Fruit fly (Drosophila melanogaster) whole organism, wandering third instar larva: ENCODE results near the gene ru.

ENCODE experiments used
- Abd-B ChIP-seq: fragments of >200 bp; optimal IDR thresholded peaks from 2 replicates; lab custom pipeline; 2017; ENCODE audit warnings: missing biosample characterization, missing genetic modification characterization
- CG32264 ChIP-seq: fragments of 200-800 bp; sonication (Bioruptor generic); optimal IDR thresholded peaks from 2 replicates; lab custom pipeline; 2016; ENCODE audit warnings: missing biosample characterization, missing genetic modification characterization
- CG9705 ChIP-seq: fragments of 200-800 bp; sonication (Bioruptor generic); optimal IDR thresholded peaks from 2 replicates; lab custom pipeline; 2018; ENCODE audit warnings: missing biosample characterization, mild to moderate bottlenecking, missing genetic modification characterization
- CrebA ChIP-seq: fragments of 200-800 bp; sonication (Bioruptor generic); optimal IDR thresholded peaks from 2 replicates; lab custom pipeline; 2016; ENCODE audit warnings: missing biosample characterization, mild to moderate bottlenecking, missing genetic modification characterization, borderline replicate concordance
- Dfd ChIP-seq: fragments of >200 bp; optimal IDR thresholded peaks from 2 replicates; lab custom pipeline; 2017; ENCODE audit warnings: missing biosample characterization, missing genetic modification characterization
- Dif ChIP-seq: fragments of 200-275, 200-300 bp; sonication (Bioruptor generic); optimal IDR thresholded peaks from 2 replicates; lab custom pipeline; 2018; ENCODE audit warnings: missing biosample characterization, missing genetic modification characterization; ENCODE audit not compliant: partially characterized antibody
- GATAd ChIP-seq: sonication (Bioruptor generic); optimal IDR thresholded peaks from 2 replicates; lab custom pipeline; 2016; ENCODE audit warnings: missing biosample characterization, missing genetic modification characterization
- HLH106 ChIP-seq: fragments of 200-800 bp; optimal IDR thresholded peaks from 3 replicates; lab custom pipeline; 2019; ENCODE audit warnings: missing biosample characterization, mild to moderate bottlenecking, missing genetic modification characterization, moderate library complexity
- Hnf4 ChIP-seq: fragments of 200-800 bp; sonication (Bioruptor generic); optimal IDR thresholded peaks from 2 replicates; lab custom pipeline; 2016; ENCODE audit warnings: missing biosample characterization, mild to moderate bottlenecking, missing genetic modification characterization
- Hr78 ChIP-seq: fragments of >200 bp; optimal IDR thresholded peaks from 2 replicates; lab custom pipeline; 2017; ENCODE audit warnings: missing biosample characterization, missing genetic modification characterization
- Hr83 ChIP-seq: fragments of 200-300 bp; sonication (Bioruptor generic); optimal IDR thresholded peaks from 2 replicates; lab custom pipeline; 2016; ENCODE audit warnings: missing biosample characterization, mild to moderate bottlenecking, missing genetic modification characterization, moderate library complexity; ENCODE audit not compliant: poor library complexity, severe bottlenecking
- Jra ChIP-seq: sonication (Bioruptor generic); optimal IDR thresholded peaks from 2 replicates; lab custom pipeline; 2016; ENCODE audit warnings: missing biosample characterization, missing genetic modification characterization
- Mio ChIP-seq: sonication (Bioruptor generic); optimal IDR thresholded peaks from 2 replicates; lab custom pipeline; 2016; ENCODE audit warnings: missing biosample characterization, missing genetic modification characterization
- Myc ChIP-seq: fragments of >200 bp; optimal IDR thresholded peaks from 2 replicates; lab custom pipeline; 2017
- N ChIP-seq: fragments of >200 bp; optimal IDR thresholded peaks from 2 replicates; lab custom pipeline; 2018; ENCODE audit warnings: missing biosample characterization, missing external identifiers, missing genetic modification characterization
- OdsH ChIP-seq: fragments of 200-800 bp; sonication (Bioruptor generic); optimal IDR thresholded peaks from 2 replicates; lab custom pipeline; 2016; ENCODE audit warnings: missing biosample characterization, mild to moderate bottlenecking, missing genetic modification characterization
- Rel ChIP-seq, 2 experiments: fragments of 200-800 bp; sonication (Bioruptor generic) in 1 of 2; optimal IDR thresholded peaks; 2 replicates in 1 of 2; 3 replicates in 1 of 2; lab custom pipeline; 2016 to 2019; ENCODE audit warnings: mild to moderate bottlenecking in 2 of 2, missing biosample characterization in 2 of 2, missing genetic modification characterization in 2 of 2, moderate library complexity in 1 of 2
- Sp1 ChIP-seq: fragments of 200-800 bp; sonication (Bioruptor generic); optimal IDR thresholded peaks from 3 replicates; lab custom pipeline; 2019; ENCODE audit warnings: missing biosample characterization, mild to moderate bottlenecking, missing genetic modification characterization, moderate library complexity
- Vsx2 ChIP-seq: fragments of 200-300, 225-300 bp; sonication (Bioruptor generic); optimal IDR thresholded peaks from 2 replicates; lab custom pipeline; 2018; ENCODE audit warnings: missing biosample characterization, missing genetic modification characterization; ENCODE audit not compliant: partially characterized antibody
- br ChIP-seq: fragments of 200-800 bp; sonication (Bioruptor generic); optimal IDR thresholded peaks from 2 replicates; lab custom pipeline; 2016; ENCODE audit warnings: missing biosample characterization, missing genetic modification characterization
- brk ChIP-seq: fragments of 200-800 bp; sonication (Bioruptor generic); optimal IDR thresholded peaks from 2 replicates; lab custom pipeline; 2016; ENCODE audit warnings: missing biosample characterization, mild to moderate bottlenecking, missing genetic modification characterization
- dl ChIP-seq, 2 experiments: fragments of 175-275, 200-275 bp in 1 of 2; fragments of 200-275 bp in 1 of 2; sonication (Bioruptor generic); optimal IDR thresholded peaks; lab custom pipeline; 2018; ENCODE audit warnings: mild to moderate bottlenecking in 2 of 2, missing biosample characterization in 2 of 2, missing genetic modification characterization in 2 of 2, moderate library complexity in 2 of 2; ENCODE audit not compliant: partially characterized antibody in 2 of 2, insufficient read depth in 1 of 2
- dmrt93B ChIP-seq: fragments of 200-800 bp; sonication (Bioruptor generic); optimal IDR thresholded peaks from 2 replicates; lab custom pipeline; 2018; ENCODE audit warnings: missing biosample characterization, mild to moderate bottlenecking, missing genetic modification characterization
- dsf ChIP-seq: sonication (Bioruptor generic); optimal IDR thresholded peaks from 2 replicates; lab custom pipeline; 2016; ENCODE audit warnings: missing biosample characterization, missing genetic modification characterization, borderline replicate concordance
- ey ChIP-seq: fragments of 200-800 bp; sonication (Bioruptor generic); optimal IDR thresholded peaks from 2 replicates; lab custom pipeline; 2016; ENCODE audit warnings: missing biosample characterization, missing genetic modification characterization
- foxo ChIP-seq, 2 experiments: fragments of 200-800 bp; sonication (Bioruptor generic); optimal IDR thresholded peaks; 2 replicates in 1 of 2; 3 replicates in 1 of 2; lab custom pipeline; 2016 to 2017; ENCODE audit warnings: missing biosample characterization in 2 of 2, missing genetic modification characterization in 2 of 2
- fru ChIP-seq: fragments of 200-800 bp; sonication (Bioruptor generic); optimal IDR thresholded peaks from 3 replicates; lab custom pipeline; 2016; ENCODE audit warnings: missing biosample characterization, mild to moderate bottlenecking, missing genetic modification characterization
- h ChIP-seq: fragments of 200-800 bp; sonication (Bioruptor generic); optimal IDR thresholded peaks from 3 replicates; lab custom pipeline; 2016; ENCODE audit warnings: missing biosample characterization, mild to moderate bottlenecking, missing genetic modification characterization
- jim ChIP-seq: fragments of 175-275, 200-325 bp; sonication (Bioruptor generic); optimal IDR thresholded peaks from 2 replicates; lab custom pipeline; 2016; ENCODE audit warnings: missing biosample characterization, mild to moderate bottlenecking, missing genetic modification characterization
- lola ChIP-seq: fragments of >200 bp; optimal IDR thresholded peaks from 2 replicates; lab custom pipeline; 2017; ENCODE audit warnings: missing biosample characterization, missing genetic modification characterization
- pan ChIP-seq: fragments of >200 bp; optimal IDR thresholded peaks from 2 replicates; lab custom pipeline; 2017
- psq ChIP-seq: fragments of 200-800 bp; sonication (Bioruptor generic); optimal IDR thresholded peaks from 3 replicates; lab custom pipeline; 2017; ENCODE audit warnings: missing biosample characterization, mild to moderate bottlenecking, missing genetic modification characterization, moderate library complexity
- rgr ChIP-seq: fragments of 200-800 bp; sonication (Bioruptor generic); optimal IDR thresholded peaks from 3 replicates; lab custom pipeline; 2016; ENCODE audit warnings: missing biosample characterization, mild to moderate bottlenecking, missing genetic modification characterization
- sage ChIP-seq: fragments of 200-800 bp; sonication (Bioruptor generic); optimal IDR thresholded peaks from 2 replicates; lab custom pipeline; 2016; ENCODE audit warnings: missing biosample characterization, mild to moderate bottlenecking, missing genetic modification characterization
- sv ChIP-seq: fragments of 200-800 bp; sonication (Bioruptor generic); optimal IDR thresholded peaks from 3 replicates; lab custom pipeline; 2016; ENCODE audit warnings: missing biosample characterization, missing genetic modification characterization
- tai ChIP-seq: sonication (Bioruptor generic); optimal IDR thresholded peaks from 2 replicates; lab custom pipeline; 2016; ENCODE audit warnings: missing biosample characterization, missing genetic modification characterization
- usp ChIP-seq: fragments of >200 bp; optimal IDR thresholded peaks from 2 replicates; lab custom pipeline; 2017; ENCODE audit warnings: missing biosample characterization, missing genetic modification characterization
- woc ChIP-seq: sonication (Bioruptor generic); optimal IDR thresholded peaks from 2 replicates; lab custom pipeline; 2016; ENCODE audit warnings: missing biosample characterization, mild to moderate bottlenecking, missing genetic modification characterization

The ru gene

dm6 chr3L:1334571-1335427 is 35.6 kb upstream of the ru start, which contains the start of the genes Hmbs and CG2211 (continued):
- no peak for TF ChIP-seq Vsx2 (GFP tag; lab: Kevin White, UChicago)
- TF ChIP-seq OdsH (GFP tag; lab: Kevin White, UChicago): peak; percentile 70
- TF ChIP-seq lola: no peak
- TF ChIP-seq brk (GFP tag; lab: Kevin White, UChicago): no peak
- peak; percentile 60 for TF ChIP-seq Jra (GFP tag; lab: Kevin White, UChicago)
- peak; percentile 69 for TF ChIP-seq jim (GFP tag; lab: Kevin White, UChicago)
- peak; percentile 83 for TF ChIP-seq fru (GFP tag; lab: Kevin White, UChicago)

dm6 chr3L:1335428-1335764 is 35.0 kb upstream of the ru start:
- no peak for TF ChIP-seq Myc (lab: Kevin White, UChicago)
- no peak for TF ChIP-seq Rel (GFP tag; optimal IDR thresholded peaks at IDR 0.05; lab: Kevin White, UChicago)
- TF ChIP-seq Rel (tag; optimal IDR thresholded peaks at IDR 0.05; lab: Kevin White, UChicago): no peak
- TF ChIP-seq dmrt93B (GFP tag; lab: Kevin White, UChicago): no peak
- TF ChIP-seq Hr78: no peak
- TF ChIP-seq usp (GFP tag; lab: Kevin White, UChicago): no peak
- TF ChIP-seq Mio (GFP tag; lab: Kevin White, UChicago): no peak
- TF ChIP-seq dsf: no peak
- no peak for TF ChIP-seq brk (GFP tag; lab: Kevin White, UChicago)
- no peak for TF ChIP-seq Dfd
- TF ChIP-seq Jra (GFP tag; lab: Kevin White, UChicago): peak; percentile 27
- TF ChIP-seq Hr83 (GFP tag; lab: Kevin White, UChicago): no peak
- TF ChIP-seq GATAd (GFP tag; lab: Kevin White, UChicago): no peak
- TF ChIP-seq ey (GFP tag; lab: Kevin White, UChicago): peak; percentile 70
- no peak for TF ChIP-seq Vsx2 (GFP tag; lab: Kevin White, UChicago)
- TF ChIP-seq lola: no peak
- TF ChIP-seq foxo (GFP tag; optimal IDR thresholded peaks at IDR 0.05; lab: Kevin White, UChicago): peak; percentile 29 to 76
- peak; percentile 61 for TF ChIP-seq br (GFP tag; lab: Kevin White, UChicago)
- TF ChIP-seq N (GFP tag; lab: Kevin White, UChicago): no peak
- TF ChIP-seq CG32264 (GFP tag; lab: Kevin White, UChicago): no peak
- no peak for TF ChIP-seq Dif
- TF ChIP-seq CG9705: peak; percentile 9
- TF ChIP-seq sv (GFP tag; lab: Kevin White, UChicago): no peak
- TF ChIP-seq rgr: peak; percentile 40
- TF ChIP-seq Sp1 (GFP tag; lab: Kevin White, UChicago): peak; percentile 23
- no peak for TF ChIP-seq jim (GFP tag; lab: Kevin White, UChicago)
- TF ChIP-seq sage (GFP tag; lab: Kevin White, UChicago): no peak
- TF ChIP-seq h (GFP tag; lab: Kevin White, UChicago): peak; percentile 68
- TF ChIP-seq woc (GFP tag; lab: Kevin White, UChicago): peak; percentile 82
- peak; percentile 59 for TF ChIP-seq OdsH (GFP tag; lab: Kevin White, UChicago)
- no peak for TF ChIP-seq tai (GFP tag; lab: Kevin White, UChicago)
- no peak for TF ChIP-seq CrebA (GFP tag; lab: Kevin White, UChicago)
- peak; percentile 65 for TF ChIP-seq HLH106 (tag; lab: Kevin White, UChicago)
- peak; percentile 73 for TF ChIP-seq Hnf4 (GFP tag; lab: Kevin White, UChicago)
- TF ChIP-seq Abd-B (GFP tag; lab: Kevin White, UChicago): no peak
- TF ChIP-seq psq (GFP tag; lab: Kevin White, UChicago): peak; percentile 46
- peak in 1 of 2 experiments; percentile 22 for TF ChIP-seq dl (GFP tag; optimal IDR thresholded peaks at IDR 0.05; lab: Kevin White, UChicago; ENCODE audit: insufficient read depth in 1 of 2, partially characterized antibody in 2 of 2)
- TF ChIP-seq fru (GFP tag; lab: Kevin White, UChicago): peak; percentile 62
- TF ChIP-seq pan: no peak
